Fruit fly (Drosophila melanogaster) whole organism, embryonic: Measurements from ENCODE around the gene CG2865.

Source experiments
- Awh ChIP-seq: fragments of 200-800 bp; sonication (Bioruptor generic); IDR thresholded peaks from 2 replicates; pipeline ENCODE4, ENCODE4 v1.3.6; 2022; ENCODE audit warnings: missing biosample characterization, missing genetic modification characterization
- CG10431 ChIP-seq: fragments of 200-800 bp; sonication (Bioruptor generic); optimal IDR thresholded peaks from 3 replicates; lab custom pipeline; 2018; ENCODE audit warnings: missing biosample characterization, mild to moderate bottlenecking, missing genetic modification characterization
- CG11723 ChIP-seq: fragments of 200-800 bp; sonication (Bioruptor generic); optimal IDR thresholded peaks from 2 replicates; lab custom pipeline; 2017; ENCODE audit warnings: missing biosample characterization, mild to moderate bottlenecking, missing genetic modification characterization
- CG12299 ChIP-seq: fragments of 200-800 bp; sonication (Bioruptor generic); optimal IDR thresholded peaks from 2 replicates; lab custom pipeline; 2018; ENCODE audit warnings: missing biosample characterization, mild to moderate bottlenecking, missing genetic modification characterization
- CG31365 ChIP-seq: fragments of 200-800 bp; sonication (Bioruptor generic); optimal IDR thresholded peaks from 2 replicates; lab custom pipeline; 2018; ENCODE audit warnings: missing biosample characterization, mild to moderate bottlenecking, missing genetic modification characterization
- CG3163 ChIP-seq: fragments of 200-800 bp; sonication (Bioruptor generic); optimal IDR thresholded peaks from 3 replicates; lab custom pipeline; 2016; ENCODE audit warnings: missing biosample characterization, missing genetic modification characterization
- CG34376 ChIP-seq: fragments of 200-800 bp; sonication (Bioruptor generic); optimal IDR thresholded peaks from 2 replicates; lab custom pipeline; 2018; ENCODE audit warnings: missing biosample characterization, mild to moderate bottlenecking, missing genetic modification characterization
- CG34422 ChIP-seq: fragments of 200-800 bp; sonication (Bioruptor generic); IDR thresholded peaks from 3 replicates; pipeline ENCODE4 v1.3.6; 2022; ENCODE audit warnings: missing biosample characterization, missing genetic modification characterization
- CG43689 ChIP-seq: fragments of 200-800 bp; sonication (Bioruptor generic); IDR thresholded peaks from 2 replicates; pipeline ENCODE4 v1.3.6; 2022; ENCODE audit warnings: missing biosample characterization, missing genetic modification characterization
- CG7271 ChIP-seq: fragments of 200-800 bp; sonication (Bioruptor generic); optimal IDR thresholded peaks from 2 replicates; lab custom pipeline; 2018; ENCODE audit warnings: missing biosample characterization, mild to moderate bottlenecking, missing genetic modification characterization, moderate library complexity
- CG7839 ChIP-seq: fragments of 200-800 bp; sonication (Bioruptor generic); optimal IDR thresholded peaks from 3 replicates; lab custom pipeline; 2018; ENCODE audit warnings: missing biosample characterization, mild to moderate bottlenecking, missing genetic modification characterization, moderate library complexity
- CG8290 ChIP-seq, 3 experiments: fragments of 200-800 bp; sonication (Bioruptor generic); optimal IDR thresholded peaks; 2 replicates each; lab custom pipeline; 2016 to 2019; ENCODE audit warnings: missing biosample characterization in 3 of 3, missing genetic modification characterization in 3 of 3, mild to moderate bottlenecking in 2 of 3, moderate library complexity in 1 of 3
- CG8765 ChIP-seq: fragments of 200-800 bp; sonication (Bioruptor generic); IDR thresholded peaks from 2 replicates; pipeline ENCODE4 v1.3.6; 2022; ENCODE audit warnings: missing biosample characterization, missing genetic modification characterization
- CG9609 ChIP-seq: fragments of 200-800 bp; sonication (Bioruptor generic); optimal IDR thresholded peaks from 3 replicates; lab custom pipeline; 2016; ENCODE audit warnings: missing biosample characterization, missing genetic modification characterization
- CHES-1-like ChIP-seq: fragments of 200-800 bp; sonication (Bioruptor generic); optimal IDR thresholded peaks from 2 replicates; lab custom pipeline; 2016; ENCODE audit warnings: missing biosample characterization, missing genetic modification characterization
- Camta ChIP-seq: fragments of 200-800 bp; sonication (Bioruptor generic); optimal IDR thresholded peaks from 2 replicates; lab custom pipeline; 2016; ENCODE audit warnings: missing biosample characterization, missing genetic modification characterization
- Doc2 ChIP-seq: fragments of 200-800 bp; sonication (Bioruptor generic); IDR thresholded peaks from 2 replicates; pipeline ENCODE4 v1.3.6; 2022; ENCODE audit warnings: missing biosample characterization, missing genetic modification characterization
- Fer2 ChIP-seq: fragments of 200-800 bp; sonication (Bioruptor generic); optimal IDR thresholded peaks from 2 replicates; lab custom pipeline; 2018; ENCODE audit warnings: missing biosample characterization, mild to moderate bottlenecking, missing genetic modification characterization, moderate library complexity
- Jarid2 ChIP-seq: fragments of 200-800 bp; sonication (Bioruptor generic); optimal IDR thresholded peaks from 3 replicates; lab custom pipeline; 2017; ENCODE audit warnings: mild to moderate bottlenecking, missing biosample characterization, missing genetic modification reagents, missing genetic modification characterization
- Med ChIP-seq: fragments of 200-800 bp; sonication (Bioruptor generic); peaks from one replicate; lab custom pipeline; 2016; ENCODE audit warnings: missing biosample characterization, missing genetic modification characterization, mild to moderate bottlenecking, inconsistent platforms, moderate library complexity
- Xrp1 ChIP-seq: fragments of 200-800 bp; sonication (Bioruptor generic); IDR thresholded peaks from 2 replicates; pipeline ENCODE4 v1.3.6; 2022; ENCODE audit warnings: missing biosample characterization, missing genetic modification characterization
- al ChIP-seq: fragments of 200-800 bp; sonication (Bioruptor generic); IDR thresholded peaks from 2 replicates; pipeline ENCODE4 v1.3.6; 2022; ENCODE audit warnings: missing biosample characterization, missing genetic modification characterization
- aop ChIP-seq: fragments of 200-800 bp; sonication (Bioruptor generic); IDR thresholded peaks from 2 replicates; pipeline ENCODE4 v1.3.6; 2022; ENCODE audit warnings: missing biosample characterization, missing genetic modification characterization
- ase ChIP-seq: fragments of 200-800 bp; sonication (Bioruptor generic); IDR thresholded peaks from 3 replicates; pipeline ENCODE4 v1.3.6; 2022; ENCODE audit warnings: missing biosample characterization, missing genetic modification characterization
- az2 ChIP-seq: fragments of 200-800 bp; sonication (Bioruptor generic); optimal IDR thresholded peaks from 3 replicates; lab custom pipeline; 2016; ENCODE audit warnings: missing biosample characterization, missing genetic modification characterization
- bsh ChIP-seq, 2 experiments: fragments of 200-800 bp; sonication (Bioruptor generic); optimal IDR thresholded peaks; 2 replicates each; lab custom pipeline; 2017 to 2018; ENCODE audit warnings: mild to moderate bottlenecking in 2 of 2, missing biosample characterization in 2 of 2, missing genetic modification characterization in 2 of 2, moderate library complexity in 1 of 2
- en ChIP-seq: fragments of 200-800 bp; sonication (Bioruptor generic); optimal IDR thresholded peaks from 2 replicates; lab custom pipeline; 2016; ENCODE audit warnings: missing biosample characterization, missing genetic modification characterization
- esg ChIP-seq: fragments of 200-800 bp; sonication (Bioruptor generic); conservative IDR thresholded peaks from 2 replicates; pipeline ENCODE4 v1.3.6; 2022; ENCODE audit warnings: missing biosample characterization, missing genetic modification characterization
- fru ChIP-seq: fragments of >200 bp; optimal IDR thresholded peaks from 2 replicates; lab custom pipeline; 2017
- ftz-f1 ChIP-seq: fragments of 200-800 bp; sonication (Bioruptor generic); optimal IDR thresholded peaks from 2 replicates; lab custom pipeline; 2016; ENCODE audit warnings: missing biosample characterization, missing genetic modification characterization
- gem ChIP-seq: fragments of 200-800 bp; sonication (Bioruptor generic); optimal IDR thresholded peaks from 2 replicates; lab custom pipeline; 2019; ENCODE audit warnings: missing biosample characterization, mild to moderate bottlenecking, missing genetic modification characterization, moderate library complexity
- h ChIP-seq: fragments of >200 bp; optimal IDR thresholded peaks from 2 replicates; lab custom pipeline; 2017
- ind ChIP-seq: fragments of 200-800 bp; sonication (Bioruptor generic); optimal IDR thresholded peaks from 3 replicates; lab custom pipeline; 2016; ENCODE audit warnings: missing biosample characterization, missing genetic modification characterization
- mam ChIP-seq: fragments of 200-800 bp; sonication (Bioruptor generic); optimal IDR thresholded peaks from 3 replicates; lab custom pipeline; 2016; ENCODE audit warnings: missing biosample characterization, missing genetic modification characterization
- mld ChIP-seq: fragments of 200-800 bp; sonication (Bioruptor generic); IDR thresholded peaks from 3 replicates; pipeline ENCODE4 v1.3.6; 2022; ENCODE audit warnings: missing biosample characterization, missing genetic modification characterization; ENCODE audit not compliant: partially characterized antibody
- p53 ChIP-seq: fragments of 200-800 bp; sonication (Bioruptor generic); optimal IDR thresholded peaks from 2 replicates; lab custom pipeline; 2016; ENCODE audit warnings: missing biosample characterization, missing genetic modification characterization
- pfk ChIP-seq: fragments of 200-800 bp; sonication (Bioruptor generic); optimal IDR thresholded peaks from 2 replicates; lab custom pipeline; 2018; ENCODE audit warnings: missing biosample characterization, mild to moderate bottlenecking, missing genetic modification characterization, moderate library complexity
- ranshi ChIP-seq: fragments of 200-800 bp; sonication (Bioruptor generic); IDR thresholded peaks from 2 replicates; pipeline ENCODE4 v1.3.6; 2022; ENCODE audit warnings: missing biosample characterization, missing genetic modification characterization
- repo ChIP-seq: fragments of 200-800 bp; sonication (Bioruptor generic); optimal IDR thresholded peaks from 2 replicates; lab custom pipeline; 2016; ENCODE audit warnings: missing biosample characterization, missing genetic modification characterization
- sim ChIP-seq: fragments of 200-800 bp; sonication (Bioruptor generic); IDR thresholded peaks from 2 replicates; pipeline ENCODE4 v1.3.6; 2022; ENCODE audit warnings: missing biosample characterization, missing genetic modification characterization
- slbo ChIP-seq: fragments of 200-800 bp; sonication (Bioruptor generic); IDR thresholded peaks from 2 replicates; pipeline ENCODE4 v1.3.6; 2022; ENCODE audit warnings: missing biosample characterization, missing genetic modification characterization
- tap ChIP-seq: fragments of 200-800 bp; optimal IDR thresholded peaks from 3 replicates; lab custom pipeline; 2019; ENCODE audit warnings: missing biosample characterization, mild to moderate bottlenecking, missing genetic modification characterization, moderate library complexity
- toy ChIP-seq: fragments of 200-800 bp; sonication (Bioruptor generic); IDR thresholded peaks from 2 replicates; pipeline ENCODE4 v1.3.6; 2022; ENCODE audit warnings: missing biosample characterization, missing genetic modification characterization
- tup ChIP-seq: fragments of 200-800 bp; sonication (Bioruptor generic); optimal IDR thresholded peaks from 2 replicates; lab custom pipeline; 2016; ENCODE audit warnings: missing biosample characterization, mild to moderate bottlenecking, missing genetic modification characterization, moderate library complexity
- twi ChIP-seq: fragments of 200-800 bp; optimal IDR thresholded peaks from 2 replicates; lab custom pipeline; 2019; ENCODE audit warnings: missing biosample characterization, mild to moderate bottlenecking, missing genetic modification characterization, moderate library complexity
- usp ChIP-seq: fragments of >200 bp; optimal IDR thresholded peaks from 2 replicates; lab custom pipeline; 2017; ENCODE audit warnings: missing biosample characterization, missing genetic modification characterization
- vvl ChIP-seq: fragments of 200-800 bp; sonication (Bioruptor generic); IDR thresholded peaks from 2 replicates; pipeline ENCODE4 v1.3.6; 2022; ENCODE audit warnings: missing biosample characterization, missing genetic modification characterization
- zen ChIP-seq: fragments of 200-800 bp; sonication (Bioruptor generic); optimal IDR thresholded peaks from 3 replicates; lab custom pipeline; 2018; ENCODE audit warnings: missing biosample characterization, mild to moderate bottlenecking, missing genetic modification characterization, moderate library complexity
- zen2 ChIP-seq: fragments of 200-800 bp; sonication (Bioruptor generic); IDR thresholded peaks from 3 replicates; pipeline ENCODE4 v1.3.6; 2022; ENCODE audit warnings: missing biosample characterization, missing genetic modification characterization; ENCODE audit not compliant: partially characterized antibody

CG2865 gene

DNA sequence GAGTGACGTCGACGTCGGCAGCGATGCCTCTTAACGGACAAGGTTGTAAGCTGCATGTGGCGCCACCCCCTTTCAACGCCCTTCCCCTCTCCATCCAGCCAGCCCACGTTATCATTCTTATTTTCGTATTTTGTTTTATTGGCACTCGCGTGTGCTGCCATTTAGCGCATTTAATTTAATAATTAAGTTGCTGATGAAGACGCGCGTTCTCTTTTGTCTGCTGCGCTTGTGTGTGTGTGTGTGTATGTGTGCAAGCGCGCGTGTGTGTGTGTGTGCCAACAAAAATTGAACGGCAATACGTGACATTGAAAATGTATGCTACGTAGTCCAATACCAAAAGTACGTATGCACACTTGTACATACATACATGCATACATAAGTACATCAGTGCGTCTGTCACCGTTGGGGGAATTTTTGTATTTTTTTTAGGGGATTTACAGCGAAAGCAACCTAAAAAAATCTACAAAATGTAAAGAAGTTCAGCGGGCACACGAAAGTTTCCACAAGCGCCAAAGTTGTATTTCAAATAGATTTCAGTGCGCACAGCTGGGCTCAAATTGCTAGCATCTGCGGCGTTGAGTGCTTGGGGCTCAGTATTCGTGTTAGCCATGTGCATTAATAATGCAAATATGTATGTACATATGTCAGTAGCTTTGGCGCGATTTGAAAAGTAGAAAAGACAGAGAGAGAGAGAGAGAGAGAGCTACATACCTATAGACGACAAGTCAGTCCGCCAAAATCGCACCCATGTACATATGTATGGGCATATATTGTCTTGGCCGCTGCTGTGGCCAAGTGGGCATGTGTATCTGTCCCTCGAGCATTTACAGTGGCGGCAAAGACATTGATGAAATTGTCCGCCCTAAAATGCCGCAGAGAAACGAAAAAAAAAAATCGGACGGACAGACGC, 8.7 kb upstream of the CG2865 start (continued):
- TF ChIP-seq Camta (GFP tag; lab: Kevin White, UChicago) (peak; percentile 68), CG31365 (tag; lab: Kevin White, UChicago) (peak; percentile 46), tup (peak; percentile 42), Doc2 (GFP tag; lab: Robert Waterston, UW) (0 out of 2 replicates have a peak, but pooled peaks have one; percentile 11), en (peak; percentile 30), mld (no peak), CG8290 (GFP tag; optimal IDR thresholded peaks at IDR 0.05; lab: Kevin White, UChicago) (peak; percentile 47), CG8290 (tag; optimal IDR thresholded peaks at IDR 0.05; lab: Kevin White, UChicago) (peak in 1 of 2 experiments; percentile 85), ftz-f1 (GFP tag; lab: Kevin White, UChicago) (no peak), repo (GFP tag; lab: Kevin White, UChicago) (peak; percentile 85), CG10431 (GFP tag; lab: Kevin White, UChicago) (peak; percentile 53), tap (tag; lab: Kevin White, UChicago) (peak; percentile 81), CG34422 (GFP tag; lab: Robert Waterston, UW) (peak; percentile 84), CG7271 (tag; lab: Kevin White, UChicago) (no peak), Med (GFP tag; lab: Kevin White, UChicago) (peak; percentile 98), h (no peak), Fer2 (tag; lab: Kevin White, UChicago) (peak; percentile 60), ind (peak; percentile 85), zen (tag; lab: Kevin White, UChicago) (peak; percentile 56), fru (lab: Kevin White, UChicago) (no peak), sim (GFP tag; lab: Robert Waterston, UW) (peak; percentile 58), gem (tag; lab: Kevin White, UChicago) (peak; percentile 87), usp (GFP tag; lab: Kevin White, UChicago) (no peak), CHES-1-like (GFP tag; lab: Kevin White, UChicago) (peak; percentile 88), CG43689 (GFP tag; lab: Robert Waterston, UW) (0 out of 2 replicates have a peak, but pooled peaks have one; percentile 18), Xrp1 (GFP tag; lab: Robert Waterston, UW) (peak; percentile 86), Awh (GFP tag; lab: Robert Waterston, UW) (peak; percentile 85), az2 (GFP tag; lab: Kevin White, UChicago) (peak; percentile 73), CG11723 (GFP tag; lab: Kevin White, UChicago) (peak; percentile 55), toy (no peak), mam (GFP tag; lab: Kevin White, UChicago) (peak; percentile 76), vvl (GFP tag; lab: Robert Waterston, UW) (peak; percentile 91), zen2 (GFP tag; lab: Robert Waterston, UW) (no peak), p53 (GFP tag; lab: Kevin White, UChicago) (peak; percentile 56), CG12299 (tag; lab: Kevin White, UChicago) (peak; percentile 53), ranshi (GFP tag; lab: Robert Waterston, UW) (peak; percentile 83; the same call in 1 of the 2 replicates), slbo (GFP tag; lab: Robert Waterston, UW) (peak; percentile 71), CG7839 (tag; lab: Kevin White, UChicago) (peak; percentile 91), pfk (GFP tag; lab: Kevin White, UChicago) (no peak), twi (peak; percentile 71), CG3163 (GFP tag; lab: Kevin White, UChicago) (peak; percentile 56), CG9609 (GFP tag; lab: Kevin White, UChicago) (peak; percentile 86), CG34376 (GFP tag; lab: Kevin White, UChicago) (peak; percentile 4), ase (GFP tag; lab: Robert Waterston, UW) (peak; percentile 56; the same call in 2 of the 3 replicates), CG8765 (GFP tag; lab: Robert Waterston, UW) (peak; percentile 68), al (GFP tag; lab: Robert Waterston, UW) (peak; percentile 76), esg (GFP tag; lab: Robert Waterston, UW) (peak; percentile 80), Jarid2 (GFP tag; lab: Kevin White, UChicago) (peak; percentile 52), aop (no peak), bsh (GFP tag; optimal IDR thresholded peaks at IDR 0.05; lab: Kevin White, UChicago) (peak; percentile 34 to 88)
